Worm (Caenorhabditis elegans) whole organism, L4/young adult: Measurements from ENCODE around the gene C03B1.13.

Experiments used
- W03F9.2 ChIP-seq: fragments of 150-350 bp; optimal IDR thresholded peaks from 2 replicates; lab custom pipeline; 2014; ENCODE audit warnings: missing biosample characterization, missing genetic modification characterization
- dao-5 ChIP-seq: sonication (generic microtip); optimal IDR thresholded peaks from 2 replicates; lab custom pipeline; 2016; ENCODE audit warnings: missing genotype, missing genetic modification characterization, moderate library complexity, missing compliant biosample characterization
- him-1 ChIP-seq: sonication (generic microtip); optimal IDR thresholded peaks from 2 replicates; lab custom pipeline; 2016; ENCODE audit warnings: missing genotype, missing genetic modification reagents, missing genetic modification characterization, missing compliant biosample characterization

DNA sequence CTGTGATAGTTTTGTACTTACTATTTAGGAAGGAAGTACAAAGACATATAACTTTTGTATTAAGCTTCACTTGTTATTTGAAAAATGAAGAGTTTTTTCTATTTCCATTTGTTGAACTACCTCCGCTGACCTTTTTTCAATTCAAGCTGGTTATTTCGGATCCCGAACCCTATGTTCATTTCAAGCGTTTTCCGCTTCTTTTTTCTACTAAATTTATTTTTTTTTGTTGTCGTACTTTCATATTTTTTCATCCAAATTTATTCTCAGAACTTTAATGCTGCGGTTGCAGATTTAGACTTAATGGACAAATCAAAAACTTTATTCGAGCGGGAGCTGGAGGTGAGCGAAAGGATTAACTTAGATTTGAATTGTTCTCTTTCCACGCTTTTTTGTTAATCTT is 12.2 kb upstream of the C03B1.13 start, which contains the start of gene C03B1.6:
- TF ChIP-seq W03F9.2: no peak
- no peak for TF ChIP-seq dao-5 (tag; lab: Kevin White, UChicago)
- no peak for TF ChIP-seq him-1
